Worm (Caenorhabditis elegans) whole organism, L2 larva: ENCODE measurements around the gene skr-15.

Experiments
- F13H6.1 ChIP-seq: sonication (generic microtip); optimal IDR thresholded peaks from 2 replicates; lab custom pipeline; 2016; ENCODE audit warnings: missing genetic modification characterization, missing compliant biosample characterization
- Y55F3AM.14 ChIP-seq: fragments of 200-800 bp; sonication (Bioruptor generic); optimal IDR thresholded peaks from 2 replicates; lab custom pipeline; 2018; ENCODE audit warnings: mild to moderate bottlenecking, missing genetic modification characterization, missing compliant biosample characterization
- alr-1 ChIP-seq: fragments of 150-350 bp; optimal IDR thresholded peaks from 2 replicates; lab custom pipeline; 2014; ENCODE audit warnings: missing biosample characterization, missing genetic modification characterization
- ama-1 ChIP-seq: fragments of 150-350 bp; optimal IDR thresholded peaks from 2 replicates; lab custom pipeline; 2018; ENCODE audit warnings: inconsistent platforms
- dmd-4 ChIP-seq: sonication (generic microtip); optimal IDR thresholded peaks from 2 replicates; lab custom pipeline; 2017; ENCODE audit warnings: missing biosample characterization, missing genetic modification characterization
- egl-27 ChIP-seq: sonication (generic microtip); optimal IDR thresholded peaks from 3 replicates; lab custom pipeline; 2017; ENCODE audit warnings: missing biosample characterization, missing genetic modification reagents, missing genetic modification characterization
- lin-11 ChIP-seq: fragments of 150-350 bp; sonication (generic microtip); optimal IDR thresholded peaks from 2 replicates; lab custom pipeline; 2014; ENCODE audit warnings: missing biosample characterization, missing genetic modification characterization, inconsistent platforms, mixed read lengths
- lin-13 ChIP-seq: fragments of 150-350 bp; optimal IDR thresholded peaks from 2 replicates; lab custom pipeline; 2014; ENCODE audit warnings: missing biosample characterization, missing genetic modification reagents, missing genetic modification characterization
- mab-5 ChIP-seq: fragments of 150-350 bp; optimal IDR thresholded peaks from 2 replicates; lab custom pipeline; 2014; ENCODE audit warnings: missing biosample characterization, missing genetic modification characterization
- mdl-1 ChIP-seq, 2 experiments: fragments of 150-350 bp in 1 of 2; sonication (generic microtip) in 1 of 2; optimal IDR thresholded peaks; 2 replicates each; lab custom pipeline; 2017; ENCODE audit warnings: missing biosample characterization in 2 of 2, missing genetic modification characterization in 2 of 2
- nhr-10 ChIP-seq: sonication (generic microtip); optimal IDR thresholded peaks from 2 replicates; lab custom pipeline; 2017; ENCODE audit warnings: missing biosample characterization, missing genetic modification characterization
- nhr-21 ChIP-seq: fragments of 150-350 bp; optimal IDR thresholded peaks from 2 replicates; lab custom pipeline; 2014; ENCODE audit warnings: missing biosample characterization, missing genetic modification characterization
- nhr-23 ChIP-seq: fragments of 150-350 bp; optimal IDR thresholded peaks from 2 replicates; lab custom pipeline; 2014; ENCODE audit warnings: missing biosample characterization, missing genetic modification reagents, missing genetic modification characterization
- nhr-237 ChIP-seq: fragments of 150-350 bp; optimal IDR thresholded peaks from 2 replicates; lab custom pipeline; 2014; ENCODE audit warnings: missing biosample characterization, missing genetic modification characterization
- nhr-25 ChIP-seq: fragments of 150-350 bp; sonication (generic microtip); optimal IDR thresholded peaks from 3 replicates; lab custom pipeline; 2014; ENCODE audit warnings: missing biosample characterization, missing genetic modification characterization
- nhr-77 ChIP-seq: fragments of 150-350 bp; optimal IDR thresholded peaks from 2 replicates; lab custom pipeline; 2014; ENCODE audit warnings: missing biosample characterization, missing genetic modification characterization
- sem-4 ChIP-seq: fragments of 150-350 bp; optimal IDR thresholded peaks from 2 replicates; lab custom pipeline; 2014; ENCODE audit warnings: missing biosample characterization, missing genetic modification reagents, missing genetic modification characterization
- skn-1 ChIP-seq: sonication (generic microtip); optimal IDR thresholded peaks from 2 replicates; lab custom pipeline; 2017; ENCODE audit warnings: missing biosample characterization, missing genetic modification characterization
- zag-1 ChIP-seq: fragments of 150-350 bp; optimal IDR thresholded peaks from 2 replicates; lab custom pipeline; 2014; ENCODE audit warnings: missing biosample characterization, missing genetic modification characterization
- ztf-1 ChIP-seq: fragments of 200-800 bp; sonication (Bioruptor generic); conservative IDR thresholded peaks from 2 replicates; pipeline ENCODE4 v1.3.6; 2022; ENCODE audit warnings: missing genetic modification characterization, missing compliant biosample characterization

The skr-15 gene

DNA sequence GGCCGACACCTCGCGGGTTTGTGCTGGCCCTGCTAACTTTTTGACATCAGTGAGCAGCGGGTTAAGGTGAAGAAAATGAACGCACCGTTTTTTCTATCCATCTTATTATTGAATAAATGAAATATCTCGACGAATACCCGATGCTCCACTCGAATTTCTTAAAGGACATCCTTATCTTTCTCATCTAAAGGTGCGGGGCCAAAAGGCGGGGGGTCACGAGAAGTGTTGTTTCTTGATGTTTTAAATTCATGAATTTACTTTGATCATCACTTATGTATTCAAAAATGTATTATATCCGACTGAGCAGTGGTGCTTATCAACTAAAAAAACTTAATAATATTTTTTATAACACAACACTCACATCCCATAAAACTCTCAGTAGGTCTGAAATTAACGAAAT is 40.7 kb downstream of the skr-15 start, which contains the start of gene nhr-261:
TSS of gene nhr-261 (minus strand) at position 101 of the 400 bp plus-strand sequence.
- no peak for TF ChIP-seq nhr-23
- no peak for TF ChIP-seq sem-4
- no peak for TF ChIP-seq Y55F3AM.14 (GFP tag; lab: Kevin White, UChicago)
- no peak for TF ChIP-seq ama-1 (lab: Kevin White, UChicago)
- TF ChIP-seq skn-1 = no peak

DNA sequence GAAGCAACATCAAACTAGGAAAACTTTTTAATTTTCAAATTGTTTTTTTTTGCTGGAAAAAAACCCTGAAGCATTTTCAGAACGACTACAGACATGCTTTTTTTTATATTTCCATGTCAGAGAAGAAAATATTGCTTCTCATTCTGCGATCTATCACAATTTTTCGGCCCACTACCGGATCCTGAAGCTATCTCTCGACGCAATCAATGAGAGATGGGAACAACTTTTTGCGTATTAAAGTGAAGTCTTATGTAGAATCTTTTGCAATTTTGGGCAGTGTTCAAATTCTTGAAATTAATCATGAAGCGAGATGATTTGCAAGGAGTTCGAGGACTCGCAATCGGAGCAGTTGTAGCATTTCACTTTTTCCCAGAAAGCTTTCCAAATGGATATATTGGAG is 45.6 kb downstream of the skr-15 start, which contains the start of gene oac-10:
TSS of gene oac-10 (plus strand) at position 301 of the 400 bp plus-strand sequence.
- TF ChIP-seq zag-1 (tag; lab: Kevin White, UChicago) = no peak
- no peak for TF ChIP-seq egl-27
- no peak for TF ChIP-seq ztf-1 (GFP tag; lab: Robert Waterston, UW)
- no peak for TF ChIP-seq nhr-21 (tag; lab: Kevin White, UChicago)
- no peak for TF ChIP-seq F13H6.1 (tag; lab: Kevin White, UChicago)
- no peak for TF ChIP-seq nhr-10 (tag; lab: Kevin White, UChicago)
- TF ChIP-seq nhr-25 = no peak
- no peak for TF ChIP-seq lin-13
- TF ChIP-seq mab-5 (tag; lab: Kevin White, UChicago) = no peak
- TF ChIP-seq sem-4 = no peak
- no peak for TF ChIP-seq mdl-1 (tag; optimal IDR thresholded peaks at IDR 0.05; lab: Kevin White, UChicago)
- no peak for TF ChIP-seq lin-11 (tag; lab: Kevin White, UChicago)
- TF ChIP-seq dmd-4 (tag; lab: Kevin White, UChicago) = no peak
- no peak for TF ChIP-seq alr-1 (tag; lab: Kevin White, UChicago)
- no peak for TF ChIP-seq nhr-237 (tag; lab: Kevin White, UChicago)
- TF ChIP-seq nhr-77 (tag; lab: Kevin White, UChicago) = no peak
